Fruit fly (Drosophila melanogaster): ENCODE data around the gene Snmp1.
A peak's percentile ranks its signal among the peaks of the same experiment; 100 is the strongest.

Gene Snmp1

DNA sequence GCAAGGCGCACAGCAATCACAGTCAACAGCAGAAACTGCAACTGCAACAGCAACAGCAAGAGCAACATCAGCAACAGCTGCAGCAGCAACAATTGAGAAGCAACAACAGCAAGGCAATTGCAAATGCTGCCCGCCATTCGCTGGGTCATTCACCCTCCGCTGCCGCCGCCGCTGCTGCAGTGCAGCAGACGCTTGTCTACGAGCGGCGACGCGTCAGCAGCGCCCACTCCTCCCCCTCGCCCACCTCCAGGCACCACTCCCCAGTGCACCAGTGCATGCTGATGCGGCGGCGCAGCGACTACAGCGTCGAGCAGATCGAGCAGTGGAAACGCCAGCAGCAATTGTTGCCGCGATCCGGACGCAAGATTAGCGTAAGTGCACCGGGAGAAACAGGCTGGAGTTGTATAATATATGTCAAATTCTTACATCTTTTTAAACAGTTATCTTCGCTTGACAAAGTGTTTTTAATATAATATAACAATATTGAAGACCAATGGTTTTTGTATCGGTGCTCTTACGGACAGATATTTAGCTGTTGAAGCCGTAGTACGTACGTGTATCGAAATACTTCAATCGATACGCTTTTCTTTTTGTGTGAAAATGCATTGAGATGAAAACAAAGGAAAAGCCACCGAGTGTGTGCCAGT, 37.8 kb upstream of the Snmp1 start (continued):
- TF ChIP-seq CG10543 (GFP tag; optimal IDR thresholded peaks at IDR 0.05) (no peak), CG10267 (tag; optimal IDR thresholded peaks at IDR 0.05) (peak; percentile 44), CG2875 (GFP tag; optimal IDR thresholded peaks at IDR 0.05) (peak; percentile 62), CG17802 (tag; optimal IDR thresholded peaks at IDR 0.05) (peak; percentile 30), MTF-1 (GFP tag; optimal IDR thresholded peaks at IDR 0.05; ENCODE audit: borderline replicate concordance) (no peak), CG12071 (GFP tag; optimal IDR thresholded peaks at IDR 0.05) (no peak), Ada2b (GFP tag; IDR thresholded peaks at IDR 0.05) (no peak), Scr (GFP tag; IDR thresholded peaks at IDR 0.05; ENCODE audit: partially characterized antibody) (no peak), Mad (GFP tag; optimal IDR thresholded peaks at IDR 0.05) (no peak), exex (tag; optimal IDR thresholded peaks at IDR 0.05) (no peak), Neu2 (GFP tag; optimal IDR thresholded peaks at IDR 0.05; ENCODE audit: borderline replicate concordance) (no peak), CG8765 (GFP tag; IDR thresholded peaks at IDR 0.05) (no peak), C15 (GFP tag; IDR thresholded peaks at IDR 0.05) (no peak), D19A (tag; optimal IDR thresholded peaks at IDR 0.05) (peak; percentile 49), CG10565 (GFP tag; optimal IDR thresholded peaks at IDR 0.05) (no peak), Hr3 (GFP tag; optimal IDR thresholded peaks at IDR 0.05) (no peak), CG3838 (GFP tag; optimal IDR thresholded peaks at IDR 0.05) (no peak), Ravus (GFP tag; IDR thresholded peaks at IDR 0.05) (no peak), CG14014 (GFP tag; IDR thresholded peaks at IDR 0.05) (no peak), Kr (GFP tag; optimal IDR thresholded peaks at IDR 0.05) (no peak), CG14860 (GFP tag; IDR thresholded peaks at IDR 0.05; ENCODE audit: partially characterized antibody) (no peak), Nf-YA (GFP tag; IDR thresholded peaks at IDR 0.05) (no peak), CG14710 (tag; optimal IDR thresholded peaks at IDR 0.05) (peak; percentile 45), gsb (GFP tag; IDR thresholded peaks at IDR 0.05) (no peak), so (GFP tag; IDR thresholded peaks at IDR 0.05) (peak; percentile 50; the same call in 1 of the 3 replicates), toy (GFP tag; IDR thresholded peaks at IDR 0.05) (no peak), dm (GFP tag; optimal IDR thresholded peaks at IDR 0.05) (no peak), br (optimal IDR thresholded peaks at IDR 0.05) (no peak), CG2116 (GFP tag; optimal IDR thresholded peaks at IDR 0.05) (no peak), Hey (tag; optimal IDR thresholded peaks at IDR 0.05) (no peak), ab (GFP tag; optimal IDR thresholded peaks at IDR 0.05) (no peak), CG8089 (GFP tag; optimal IDR thresholded peaks at IDR 0.05) (no peak), Xrp1 (GFP tag; IDR thresholded peaks at IDR 0.05) (peak; percentile 55; the same call in 1 of the 2 replicates), chm (GFP tag; IDR thresholded peaks at IDR 0.05) (no peak), tna (GFP tag; IDR thresholded peaks at IDR 0.05; ENCODE audit: partially characterized antibody) (no peak), Eip74EF (GFP tag; optimal IDR thresholded peaks at IDR 0.05) (peak in 1 of 2 experiments; percentile 40), croc (GFP tag; conservative IDR thresholded peaks at IDR 0.05) (no peak; the same call in 2 of the 3 replicates), ham (GFP tag; IDR thresholded peaks at IDR 0.05) (no peak), ro (GFP tag; IDR thresholded peaks at IDR 0.05) (no peak), wdn (GFP tag; IDR thresholded peaks at IDR 0.05) (no peak), stwl (tag; optimal IDR thresholded peaks at IDR 0.05) (no peak), pzg (GFP tag; optimal IDR thresholded peaks at IDR 0.05) (no peak), CG3995 (GFP tag; optimal IDR thresholded peaks at IDR 0.05) (no peak), ranshi (GFP tag; IDR thresholded peaks at IDR 0.05) (no peak), CG9932 (GFP tag; IDR thresholded peaks at IDR 0.05) (no peak; the same call in 1 of the 2 replicates), CG2712 (tag; optimal IDR thresholded peaks at IDR 0.05) (no peak), Fer3 (tag; optimal IDR thresholded peaks at IDR 0.05) (no peak), CG11696 (GFP tag; IDR thresholded peaks at IDR 0.05) (no peak), Abd-B (GFP tag; optimal IDR thresholded peaks at IDR 0.05) (no peak), Ptx1 (GFP tag; IDR thresholded peaks at IDR 0.05) (peak; percentile 52), CG30403 (GFP tag; optimal IDR thresholded peaks at IDR 0.05) (peak; percentile 41)
